ENCODE assay signal across 3 worm cellular contexts in the genomic region with DNA sequence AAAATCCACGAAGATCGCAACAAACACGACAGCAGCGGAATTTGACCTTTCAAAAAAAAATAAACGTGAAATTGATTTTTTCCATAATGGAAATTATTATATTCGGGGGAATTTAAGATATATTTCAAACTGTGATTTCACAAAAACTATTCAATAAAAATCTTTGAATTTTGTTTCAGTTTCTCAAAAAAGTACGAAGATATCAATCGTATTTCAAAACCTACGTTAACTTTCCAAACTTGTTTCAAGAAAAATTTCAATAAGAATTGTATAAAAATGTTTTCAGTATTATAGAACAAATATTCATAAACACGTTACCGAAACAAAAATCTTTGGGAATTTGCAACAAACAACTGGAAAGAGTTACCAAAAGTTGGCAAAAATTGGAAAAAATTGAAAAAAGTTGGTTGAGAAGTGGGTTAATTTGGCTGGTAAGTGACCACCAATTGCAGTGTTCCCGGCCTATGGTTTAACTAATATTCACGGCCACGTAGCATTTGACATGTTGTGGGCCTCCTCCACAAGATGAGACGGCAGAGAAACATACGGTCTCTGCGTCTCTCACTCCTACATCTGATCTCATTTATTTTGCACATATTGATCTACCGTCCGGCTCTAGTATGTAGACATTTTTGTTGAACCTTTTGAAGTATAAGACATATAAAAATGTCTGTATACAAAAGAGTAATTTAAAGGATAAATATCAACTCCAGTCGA.
A peak's percentile ranks its signal among the peaks of the same experiment; 100 is the strongest.
TF ChIP-seq lines count a peak whose summit lies in the region.

A gene (minus strand): TSS at position 51 of the 717 bp plus-strand sequence.
A gene (plus strand): TSS at position 493 of the 717 bp plus-strand sequence.

TF ChIP-seq in whole organism, L4 larva, 104 proteins besides CTCF, POLR2A, EP300 and RAD21 (continued from another document):
- TF ChIP-seq dmd-6 (GFP tag; IDR thresholded peaks at IDR 0.05; lab: Robert Waterston, UW) (peak; percentile 62; the same call in 1 of the 2 replicates), F10B5.3 (tag; optimal IDR thresholded peaks at IDR 0.05; lab: Kevin White, UChicago) (no peak), aha-1 (tag; lab: Kevin White, UChicago) (no peak), ceh-44 (GFP tag; IDR thresholded peaks at IDR 0.05; lab: Robert Waterston, UW) (no peak), egl-43 (GFP tag; IDR thresholded peaks at IDR 0.05; lab: Robert Waterston, UW) (no peak), unc-62 (GFP tag; optimal IDR thresholded peaks at IDR 0.05 in 1 of 2; lab: Kevin White, UChicago) (peak in 1 of 2 experiments; percentile 94), unc-62 (tag; optimal IDR thresholded peaks at IDR 0.05; lab: Kevin White, UChicago) (no peak), dpl-1 (GFP tag; optimal IDR thresholded peaks at IDR 0.05; lab: Kevin White, UChicago) (peak; percentile 43), F44E2.7 (GFP tag; IDR thresholded peaks at IDR 0.05; lab: Robert Waterston, UW) (no peak), Y105C5A.15 (GFP tag; IDR thresholded peaks at IDR 0.05; lab: Robert Waterston, UW) (no peak)

TF ChIP-seq in whole organism, late embryonic, 69 proteins besides CTCF, POLR2A, EP300 and RAD21 (continued from another document):
- TF ChIP-seq dve-1 (tag; optimal IDR thresholded peaks at IDR 0.05; lab: Kevin White, UChicago) (no peak), ceh-48 (tag; optimal IDR thresholded peaks at IDR 0.05; lab: Kevin White, UChicago) (peak; percentile 47), C38D4.7 (GFP tag; optimal IDR thresholded peaks at IDR 0.05; lab: Kevin White, UChicago) (no peak), ceh-24 (tag; optimal IDR thresholded peaks at IDR 0.05; lab: Kevin White, UChicago) (no peak), hlh-6 (tag; optimal IDR thresholded peaks at IDR 0.05; lab: Kevin White, UChicago) (no peak), elt-2 (tag; optimal IDR thresholded peaks at IDR 0.05; lab: Kevin White, UChicago) (no peak), mec-3 (tag; optimal IDR thresholded peaks at IDR 0.05; lab: Kevin White, UChicago; ENCODE audit: borderline replicate concordance) (no peak), tbx-2 (tag; optimal IDR thresholded peaks at IDR 0.05; lab: Kevin White, UChicago) (peak; percentile 41), unc-55 (GFP tag; optimal IDR thresholded peaks at IDR 0.05; lab: Kevin White, UChicago) (peak; percentile 24), pax-1 (tag; optimal IDR thresholded peaks at IDR 0.05; lab: Kevin White, UChicago) (no peak), zip-5 (tag; optimal IDR thresholded peaks at IDR 0.05; lab: Kevin White, UChicago) (no peak)
TF ChIP-seq in whole organism, late embryonic: peak in this region for 6.

TF ChIP-seq in whole organism, mixed stage, embryonic, 35 proteins besides CTCF, POLR2A, EP300 and RAD21 (continued from another document):
- TF ChIP-seq elt-3 (tag; optimal IDR thresholded peaks at IDR 0.05; lab: Kevin White, UChicago) (no peak), unc-62 (GFP tag; optimal IDR thresholded peaks at IDR 0.05; lab: Kevin White, UChicago) (no peak), cnd-1 (tag; optimal IDR thresholded peaks at IDR 0.05; lab: Kevin White, UChicago) (no peak), unc-39 (tag; optimal IDR thresholded peaks at IDR 0.05; lab: Kevin White, UChicago) (no peak), nhr-76 (tag; optimal IDR thresholded peaks at IDR 0.05; lab: Kevin White, UChicago) (no peak), pha-4 (tag; optimal IDR thresholded peaks at IDR 0.05; lab: Kevin White, UChicago) (peak; percentile 11)
